Worm (Caenorhabditis elegans) whole organism, L1 larva: ENCODE data around the gene F38A1.6.

Experiments used
- C04F5.9 ChIP-seq: sonication (generic microtip); optimal IDR thresholded peaks from 2 replicates; lab custom pipeline; 2016; ENCODE audit warnings: missing genetic modification characterization, missing compliant biosample characterization
- C16A3.4 ChIP-seq: fragments of 150-350 bp; optimal IDR thresholded peaks from 2 replicates; lab custom pipeline; 2014; ENCODE audit warnings: missing biosample characterization, missing genetic modification characterization
- F16B12.6 ChIP-seq: fragments of 150-350 bp; optimal IDR thresholded peaks from 2 replicates; lab custom pipeline; 2014; ENCODE audit warnings: missing biosample characterization, missing genetic modification characterization
- Y116A8C.19 ChIP-seq: sonication (generic microtip); optimal IDR thresholded peaks from 2 replicates; lab custom pipeline; 2016; ENCODE audit warnings: missing compliant biosample characterization, missing genetic modification characterization, borderline replicate concordance
- ama-1 ChIP-seq: fragments of 150-350 bp; optimal IDR thresholded peaks from 2 replicates; lab custom pipeline; 2014
- blmp-1 ChIP-seq: fragments of 150-350 bp; optimal IDR thresholded peaks from 2 replicates; lab custom pipeline; 2014; ENCODE audit warnings: missing biosample characterization, missing genetic modification characterization
- ceh-63 ChIP-seq: fragments of 200-800 bp; sonication (Bioruptor generic); optimal IDR thresholded peaks from 2 replicates; lab custom pipeline; 2018; ENCODE audit warnings: mild to moderate bottlenecking, missing genetic modification characterization, missing compliant biosample characterization
- ceh-82 ChIP-seq, 3 experiments: fragments of 150-350 bp in 1 of 3; sonication (generic microtip) in 2 of 3; optimal IDR thresholded peaks; 2 replicates each; lab custom pipeline; 2014 to 2017; ENCODE audit warnings: missing biosample characterization in 3 of 3, missing genetic modification characterization in 3 of 3
- dpl-1 ChIP-seq, 3 experiments: fragments of 150-350 bp in 2 of 3; sonication (generic microtip) in 1 of 3; optimal IDR thresholded peaks; 2 replicates each; lab custom pipeline; 2014 to 2017; ENCODE audit warnings: missing biosample characterization in 3 of 3, missing genetic modification characterization in 3 of 3, missing genetic modification reagents in 3 of 3
- dsc-1 ChIP-seq: sonication (generic microtip); optimal IDR thresholded peaks from 2 replicates; lab custom pipeline; 2016; ENCODE audit warnings: mild to moderate bottlenecking, missing genetic modification characterization, missing compliant biosample characterization
- efl-1 ChIP-seq, 4 experiments: fragments of 150-350 bp; optimal IDR thresholded peaks in 3 of 4; peaks in 1 of 4; 1 replicate in 1 of 4; 2 replicates in 3 of 4; lab custom pipeline; 2014; ENCODE audit warnings: missing biosample characterization in 2 of 4, missing genetic modification characterization in 2 of 4, missing genetic modification reagents in 2 of 4
- efl-3 ChIP-seq: fragments of 200-800 bp; sonication (Bioruptor generic); optimal IDR thresholded peaks from 2 replicates; lab custom pipeline; 2018; ENCODE audit warnings: mild to moderate bottlenecking, missing genetic modification characterization, missing compliant biosample characterization
- elt-2 ChIP-seq: sonication (generic microtip); optimal IDR thresholded peaks from 2 replicates; lab custom pipeline; 2016; ENCODE audit warnings: missing genetic modification characterization, mild to moderate bottlenecking, inconsistent platforms, missing compliant biosample characterization, missing genetic modification reagents
- elt-3 ChIP-seq, 6 experiments: fragments of 150-350 bp in 1 of 6; sonication (generic microtip); optimal IDR thresholded peaks; 2 replicates each; lab custom pipeline; 2017 to 2018; ENCODE audit warnings: missing biosample characterization in 6 of 6, missing genetic modification characterization in 6 of 6, inconsistent platforms in 1 of 6
- ets-5 ChIP-seq: fragments of 200-800 bp; sonication (Bioruptor generic); IDR thresholded peaks from 2 replicates; pipeline ENCODE4 v1.3.6; 2022; ENCODE audit warnings: missing genetic modification characterization, missing compliant biosample characterization
- fkh-10 ChIP-seq: sonication (generic microtip); optimal IDR thresholded peaks from 2 replicates; lab custom pipeline; 2017; ENCODE audit warnings: missing biosample characterization, missing genetic modification reagents, missing genetic modification characterization
- fkh-4 ChIP-seq: sonication (generic microtip); optimal IDR thresholded peaks from 2 replicates; lab custom pipeline; 2016; ENCODE audit warnings: missing compliant biosample characterization, missing genetic modification characterization, borderline replicate concordance
- fos-1 ChIP-seq: fragments of 150-350 bp; optimal IDR thresholded peaks from 2 replicates; lab custom pipeline; 2014; ENCODE audit warnings: missing biosample characterization, missing genetic modification characterization
- hlh-4 ChIP-seq: sonication (generic microtip); optimal IDR thresholded peaks from 2 replicates; lab custom pipeline; 2016; ENCODE audit warnings: mild to moderate bottlenecking, missing genetic modification characterization, missing compliant biosample characterization
- isw-1 ChIP-seq: fragments of 200-800 bp; sonication (Bioruptor generic); IDR thresholded peaks from 2 replicates; pipeline ENCODE4 v1.3.6; 2022; ENCODE audit warnings: missing genetic modification characterization, missing compliant biosample characterization
- jun-1 ChIP-seq: fragments of 150-350 bp; optimal IDR thresholded peaks from 2 replicates; lab custom pipeline; 2014; ENCODE audit warnings: missing biosample characterization, missing genetic modification reagents, missing genetic modification characterization
- lin-14 ChIP-seq: fragments of 200-800 bp; sonication (Bioruptor generic); optimal IDR thresholded peaks from 2 replicates; lab custom pipeline; 2018; ENCODE audit warnings: mild to moderate bottlenecking, missing genetic modification characterization, moderate library complexity, missing compliant biosample characterization
- lin-15B ChIP-seq: fragments of 150-350 bp; sonication (generic microtip); optimal IDR thresholded peaks from 3 replicates; lab custom pipeline; 2014; ENCODE audit warnings: missing biosample characterization, missing genetic modification characterization
- lin-35 ChIP-seq, 2 experiments: fragments of 150-350 bp; optimal IDR thresholded peaks; 2 replicates each; lab custom pipeline; 2014; ENCODE audit warnings: missing biosample characterization in 2 of 2, missing genetic modification characterization in 2 of 2, missing genetic modification reagents in 2 of 2
- mab-9 ChIP-seq: fragments of 200-800 bp; sonication (Bioruptor generic); IDR thresholded peaks from 2 replicates; pipeline ENCODE4 v1.3.6; 2022; ENCODE audit warnings: missing genetic modification reagents, missing genetic modification characterization, missing compliant biosample characterization
- mef-2 ChIP-seq: fragments of 150-350 bp; optimal IDR thresholded peaks from 2 replicates; lab custom pipeline; 2014; ENCODE audit warnings: missing biosample characterization, missing genetic modification characterization
- nhr-19 ChIP-seq: fragments of 200-800 bp; sonication (Bioruptor generic); conservative IDR thresholded peaks from 2 replicates; pipeline ENCODE4 v1.3.6; 2022; ENCODE audit warnings: missing genetic modification characterization, missing compliant biosample characterization
- nhr-47 ChIP-seq: sonication (generic microtip); optimal IDR thresholded peaks from 2 replicates; lab custom pipeline; 2016; ENCODE audit warnings: mild to moderate bottlenecking, missing genetic modification characterization, moderate library complexity, missing compliant biosample characterization
- nhr-76 ChIP-seq: sonication (generic microtip); optimal IDR thresholded peaks from 2 replicates; lab custom pipeline; 2017; ENCODE audit warnings: missing biosample characterization, missing genetic modification characterization
- nhr-77 ChIP-seq: fragments of 150-350 bp; optimal IDR thresholded peaks from 2 replicates; lab custom pipeline; 2014; ENCODE audit warnings: missing biosample characterization, missing genetic modification characterization
- nhr-85 ChIP-seq: sonication (generic microtip); peaks from one replicate; lab custom pipeline; 2016; ENCODE audit warnings: missing genetic modification characterization, inconsistent platforms, missing compliant biosample characterization
- pag-3 ChIP-seq: sonication (generic microtip); optimal IDR thresholded peaks from 2 replicates; lab custom pipeline; 2017; ENCODE audit warnings: missing genetic modification characterization, mild to moderate bottlenecking, missing compliant biosample characterization, antibody characterized with exemption, borderline replicate concordance; ENCODE audit not compliant: insufficient read depth
- pax-3 ChIP-seq: fragments of 200-800 bp; sonication (Bioruptor generic); optimal IDR thresholded peaks from 2 replicates; lab custom pipeline; 2018; ENCODE audit warnings: mild to moderate bottlenecking, missing genetic modification characterization, moderate library complexity, missing compliant biosample characterization
- pqm-1 ChIP-seq: sonication (generic microtip); optimal IDR thresholded peaks from 3 replicates; lab custom pipeline; 2017; ENCODE audit warnings: missing biosample characterization, missing genetic modification characterization
- rnt-1 ChIP-seq: sonication (generic microtip); optimal IDR thresholded peaks from 2 replicates; lab custom pipeline; 2016; ENCODE audit warnings: mild to moderate bottlenecking, missing genetic modification characterization, moderate library complexity, missing compliant biosample characterization
- skn-1 ChIP-seq: fragments of 150-350 bp; optimal IDR thresholded peaks from 2 replicates; lab custom pipeline; 2014; ENCODE audit warnings: missing biosample characterization, missing genetic modification characterization
- snpc-4 ChIP-seq: fragments of 150-350 bp; optimal IDR thresholded peaks from 2 replicates; lab custom pipeline; 2014; ENCODE audit warnings: missing biosample characterization, missing genetic modification characterization
- snu-23 ChIP-seq: sonication (generic microtip); optimal IDR thresholded peaks from 2 replicates; lab custom pipeline; 2016; ENCODE audit warnings: missing genetic modification characterization, missing compliant biosample characterization
- sox-4 ChIP-seq: sonication (generic microtip); optimal IDR thresholded peaks from 2 replicates; lab custom pipeline; 2016; ENCODE audit warnings: missing genetic modification characterization, missing compliant biosample characterization
- sup-37 ChIP-seq: fragments of 200-800 bp; sonication (Bioruptor generic); optimal IDR thresholded peaks from 2 replicates; lab custom pipeline; 2018; ENCODE audit warnings: mild to moderate bottlenecking, missing genetic modification characterization, missing compliant biosample characterization
- swsn-7 ChIP-seq: sonication (generic microtip); optimal IDR thresholded peaks from 2 replicates; lab custom pipeline; 2016; ENCODE audit warnings: missing genetic modification characterization, missing compliant biosample characterization
- tbx-2 ChIP-seq: sonication (generic microtip); optimal IDR thresholded peaks from 2 replicates; lab custom pipeline; 2016; ENCODE audit warnings: missing genetic modification characterization, missing compliant biosample characterization
- unc-30 ChIP-seq: sonication (generic microtip); optimal IDR thresholded peaks from 2 replicates; lab custom pipeline; 2017; ENCODE audit warnings: missing biosample characterization, missing genetic modification characterization
- unc-62 ChIP-seq: fragments of 150-350 bp; optimal IDR thresholded peaks from 2 replicates; lab custom pipeline; 2014; ENCODE audit warnings: missing biosample characterization, missing genetic modification reagents, missing genetic modification characterization
- unc-86 ChIP-seq: sonication (generic microtip); optimal IDR thresholded peaks from 2 replicates; lab custom pipeline; 2016; ENCODE audit warnings: missing genetic modification characterization, missing compliant biosample characterization
- zip-4 ChIP-seq: fragments of 200-800 bp; sonication (Bioruptor generic); optimal IDR thresholded peaks from 2 replicates; lab custom pipeline; 2018; ENCODE audit warnings: mild to moderate bottlenecking, missing genetic modification characterization, moderate library complexity, missing compliant biosample characterization
- ztf-4 ChIP-seq: fragments of 150-350 bp; optimal IDR thresholded peaks from 2 replicates; lab custom pipeline; 2014; ENCODE audit warnings: missing biosample characterization, missing genetic modification characterization

Gene F38A1.6

ce11 chrIV:1264928-1265327, 13.3 kb downstream of the F38A1.6 start, which contains the start of gene F38A1.13:
Gene F38A1.13 (plus strand): TSS chrIV:1265228.
- TF ChIP-seq sox-4 (tag; lab: Kevin White, UChicago), result no peak

- TF ChIP-seq nhr-47 (tag; lab: Kevin White, UChicago) (no peak), lin-15B (tag; lab: Kevin White, UChicago) (no peak), elt-2 (tag; lab: Kevin White, UChicago) (peak; percentile 96), jun-1 (peak; percentile 52), lin-35 (GFP tag; optimal IDR thresholded peaks at IDR 0.05; lab: Kevin White, UChicago) (peak in 1 of 2 experiments; percentile 9), pqm-1 (tag; lab: Kevin White, UChicago) (peak; percentile 87), Y116A8C.19 (no peak)
Observed at ce11 chrIV:1266138-1266537, 14.5 kb downstream of the F38A1.6 start.

ce11 chrIV:1266724-1267123, 15.1 kb downstream of the F38A1.6 start, which contains the start of gene clec-170:
Gene clec-170 (plus strand): TSS chrIV:1266866.
- TF ChIP-seq lin-35 (GFP tag; optimal IDR thresholded peaks at IDR 0.05; lab: Kevin White, UChicago) (no peak), ceh-63 (no peak), isw-1 (GFP tag; lab: Robert Waterston, UW) (no peak), ama-1 (lab: Kevin White, UChicago) (no peak), C16A3.4 (tag; lab: Kevin White, UChicago) (no peak), lin-14 (no peak), unc-86 (no peak), dpl-1 (GFP tag; optimal IDR thresholded peaks at IDR 0.05; lab: Kevin White, UChicago) (no peak), pax-3 (tag; lab: Kevin White, UChicago) (no peak), fos-1 (tag; lab: Kevin White, UChicago) (no peak), efl-3 (no peak), unc-62 (no peak), unc-30 (tag; lab: Kevin White, UChicago) (no peak), F16B12.6 (tag; lab: Kevin White, UChicago) (no peak), pag-3 (tag; lab: Kevin White, UChicago) (no peak), hlh-4 (no peak), snu-23 (GFP tag; lab: Kevin White, UChicago) (no peak), rnt-1 (tag; lab: Kevin White, UChicago) (no peak), blmp-1 (tag; lab: Kevin White, UChicago) (no peak)

ce11 chrIV:1274583-1274982, 22.9 kb downstream of the F38A1.6 start, which contains the start of gene C09E9.1:
Gene C09E9.1 (plus strand): TSS chrIV:1274868.
- TF ChIP-seq lin-15B (tag; lab: Kevin White, UChicago) (peak; percentile 77), C04F5.9 (tag; lab: Kevin White, UChicago) (no peak), elt-3 (tag; optimal IDR thresholded peaks at IDR 0.05; lab: Kevin White, UChicago) (peak in 1 of 6 experiments; percentile 59), ceh-63 (no peak), swsn-7 (peak; percentile 75), mab-9 (GFP tag; lab: Robert Waterston, UW) (peak; percentile 36; the same call in 1 of the 2 replicates), nhr-76 (no peak), skn-1 (tag; lab: Kevin White, UChicago) (peak; percentile 76), fkh-10 (no peak), fkh-4 (tag; lab: Kevin White, UChicago) (no peak), unc-86 (peak; percentile 77), nhr-19 (GFP tag; lab: Robert Waterston, UW) (peak; percentile 40), nhr-77 (tag; lab: Kevin White, UChicago) (no peak), ceh-82 (tag; optimal IDR thresholded peaks at IDR 0.05; lab: Kevin White, UChicago) (peak in 2 of 3 experiments; percentile 25 to 71), ztf-4 (tag; lab: Kevin White, UChicago) (peak; percentile 1), nhr-85 (tag; lab: Kevin White, UChicago) (no peak), Y116A8C.19 (no peak), ets-5 (GFP tag; lab: Robert Waterston, UW) (no peak), snu-23 (GFP tag; lab: Kevin White, UChicago) (peak; percentile 75), blmp-1 (tag; lab: Kevin White, UChicago) (peak; percentile 19), elt-2 (tag; lab: Kevin White, UChicago) (peak; percentile 50), mef-2 (no peak), sup-37 (GFP tag; lab: Kevin White, UChicago) (no peak), snpc-4 (tag; lab: Kevin White, UChicago) (peak; percentile 43), fos-1 (tag; lab: Kevin White, UChicago) (no peak), dsc-1 (tag; lab: Kevin White, UChicago) (no peak), tbx-2 (tag; lab: Kevin White, UChicago) (peak; percentile 73), efl-1 (optimal IDR thresholded peaks at IDR 0.05; lab: Kevin White, UChicago) (peak; percentile 84 to 90), efl-1 (GFP tag; optimal IDR thresholded peaks at IDR 0.05 in 1 of 2; lab: Kevin White, UChicago) (peak; percentile 88 to 98), zip-4 (GFP tag; lab: Kevin White, UChicago) (peak; percentile 30)
